Fruit fly (Drosophila melanogaster) whole organism, embryonic: ENCODE data around the gene CG5003.

Experiments used
- Asciz ChIP-seq: fragments of 200-800 bp; sonication (Bioruptor generic); optimal IDR thresholded peaks from 2 replicates; lab custom pipeline; 2017; ENCODE audit warnings: missing biosample characterization, mild to moderate bottlenecking, missing genetic modification characterization, missing genetic modification reagents
- CG1024 ChIP-seq: fragments of 200-800 bp; sonication (Bioruptor generic); IDR thresholded peaks from 2 replicates; pipeline ENCODE4 v1.3.6; 2022; ENCODE audit warnings: missing biosample characterization, missing genetic modification characterization
- CG11723 ChIP-seq: fragments of 200-800 bp; sonication (Bioruptor generic); optimal IDR thresholded peaks from 2 replicates; lab custom pipeline; 2017; ENCODE audit warnings: missing biosample characterization, mild to moderate bottlenecking, missing genetic modification characterization
- CG1233 ChIP-seq: fragments of 200-800 bp; sonication (Bioruptor generic); optimal IDR thresholded peaks from 4 replicates; lab custom pipeline; 2018; ENCODE audit warnings: missing biosample characterization, mild to moderate bottlenecking, missing genetic modification characterization
- CG15011 ChIP-seq: fragments of 200-800 bp; sonication (Bioruptor generic); optimal IDR thresholded peaks from 3 replicates; lab custom pipeline; 2018; ENCODE audit warnings: missing biosample characterization, mild to moderate bottlenecking, missing genetic modification characterization
- CG15269 ChIP-seq: fragments of 200-800 bp; sonication (Bioruptor generic); optimal IDR thresholded peaks from 2 replicates; lab custom pipeline; 2018; ENCODE audit warnings: missing biosample characterization, mild to moderate bottlenecking, missing genetic modification characterization, moderate library complexity
- CG1647 ChIP-seq: fragments of 200-800 bp; sonication (Bioruptor generic); optimal IDR thresholded peaks from 3 replicates; lab custom pipeline; 2016; ENCODE audit warnings: missing biosample characterization, missing genetic modification characterization
- CG17568 ChIP-seq: fragments of 200-800 bp; sonication (Bioruptor generic); optimal IDR thresholded peaks from 2 replicates; lab custom pipeline; 2018; ENCODE audit warnings: missing biosample characterization, mild to moderate bottlenecking, missing genetic modification characterization, moderate library complexity
- CG18476 ChIP-seq: fragments of 200-800 bp; sonication (Bioruptor generic); optimal IDR thresholded peaks from 2 replicates; lab custom pipeline; 2016; ENCODE audit warnings: missing biosample characterization, mild to moderate bottlenecking, missing genetic modification characterization
- CG18764 ChIP-seq: fragments of 200-800 bp; sonication (Bioruptor generic); optimal IDR thresholded peaks from 3 replicates; lab custom pipeline; 2016; ENCODE audit warnings: missing biosample characterization, missing genetic modification characterization
- CG4424 ChIP-seq: fragments of 200-800 bp; sonication (Bioruptor generic); optimal IDR thresholded peaks from 3 replicates; lab custom pipeline; 2016; ENCODE audit warnings: missing biosample characterization, missing genetic modification characterization
- CG4617 ChIP-seq: fragments of 200-800 bp; sonication (Bioruptor generic); optimal IDR thresholded peaks from 3 replicates; lab custom pipeline; 2016; ENCODE audit warnings: missing biosample characterization, missing genetic modification characterization, borderline replicate concordance
- CG5180 ChIP-seq: fragments of 200-800 bp; sonication (Bioruptor generic); optimal IDR thresholded peaks from 3 replicates; lab custom pipeline; 2017; ENCODE audit warnings: missing biosample characterization, missing genetic modification characterization, mild to moderate bottlenecking, moderate library complexity, missing genetic modification reagents
- CG5953 ChIP-seq: fragments of 200-800 bp; sonication (Bioruptor generic); IDR thresholded peaks from 2 replicates; pipeline ENCODE4 v1.3.6; 2022; ENCODE audit warnings: missing biosample characterization, missing genetic modification characterization
- CG6854 ChIP-seq: fragments of 200-800 bp; sonication (Bioruptor generic); optimal IDR thresholded peaks from 3 replicates; lab custom pipeline; 2017; ENCODE audit warnings: missing biosample characterization, mild to moderate bottlenecking, missing genetic modification characterization
- CG7839 ChIP-seq: fragments of 200-800 bp; sonication (Bioruptor generic); optimal IDR thresholded peaks from 3 replicates; lab custom pipeline; 2018; ENCODE audit warnings: missing biosample characterization, mild to moderate bottlenecking, missing genetic modification characterization, moderate library complexity
- CG8089 ChIP-seq: fragments of 200-800 bp; sonication (Bioruptor generic); optimal IDR thresholded peaks from 3 replicates; lab custom pipeline; 2016; ENCODE audit warnings: missing biosample characterization, missing genetic modification characterization
- CG8359 ChIP-seq: fragments of 200-800 bp; sonication (Bioruptor generic); optimal IDR thresholded peaks from 2 replicates; lab custom pipeline; 2017; ENCODE audit warnings: missing biosample characterization, mild to moderate bottlenecking, missing genetic modification characterization, borderline replicate concordance
- CG8944 ChIP-seq: fragments of 200-800 bp; sonication (Bioruptor generic); optimal IDR thresholded peaks from 3 replicates; lab custom pipeline; 2016; ENCODE audit warnings: missing biosample characterization, missing genetic modification characterization
- CG9876 ChIP-seq: fragments of 200-800 bp; sonication (Bioruptor generic); optimal IDR thresholded peaks from 2 replicates; lab custom pipeline; 2016; ENCODE audit warnings: missing biosample characterization, missing genetic modification characterization
- H2.0 ChIP-seq: fragments of 200-800 bp; sonication (Bioruptor generic); IDR thresholded peaks from 2 replicates; pipeline ENCODE4 v1.3.6; 2022; ENCODE audit warnings: missing biosample characterization, missing genetic modification characterization
- Hand ChIP-seq: fragments of 200-800 bp; sonication (Bioruptor generic); optimal IDR thresholded peaks from 2 replicates; lab custom pipeline; 2017; ENCODE audit warnings: mild to moderate bottlenecking, missing biosample characterization, missing genetic modification reagents, missing genetic modification characterization
- Hey ChIP-seq: fragments of 200-800 bp; sonication (Bioruptor generic); optimal IDR thresholded peaks from 3 replicates; lab custom pipeline; 2018; ENCODE audit warnings: missing biosample characterization, mild to moderate bottlenecking, missing genetic modification characterization
- Hmr ChIP-seq: fragments of 200-800 bp; sonication (Bioruptor generic); optimal IDR thresholded peaks from 3 replicates; lab custom pipeline; 2017; ENCODE audit warnings: mild to moderate bottlenecking, missing biosample characterization, missing genetic modification reagents, missing genetic modification characterization
- Max ChIP-seq: fragments of 200-800 bp; sonication (Bioruptor generic); optimal IDR thresholded peaks from 2 replicates; lab custom pipeline; 2016; ENCODE audit warnings: missing biosample characterization, mild to moderate bottlenecking, missing genetic modification characterization
- NK7.1 ChIP-seq: fragments of 200-800 bp; sonication (Bioruptor generic); optimal IDR thresholded peaks from 3 replicates; lab custom pipeline; 2016; ENCODE audit warnings: missing biosample characterization, missing genetic modification characterization
- Sox102F ChIP-seq: fragments of 200-800 bp; sonication (Bioruptor generic); optimal IDR thresholded peaks from 2 replicates; lab custom pipeline; 2018; ENCODE audit warnings: missing biosample characterization, mild to moderate bottlenecking, missing genetic modification characterization, moderate library complexity
- Sry-β ChIP-seq: fragments of 200-800 bp; sonication (Bioruptor generic); optimal IDR thresholded peaks from 2 replicates; lab custom pipeline; 2018; ENCODE audit warnings: missing biosample characterization, mild to moderate bottlenecking, missing genetic modification characterization, moderate library complexity
- Usf ChIP-seq: fragments of 200-800 bp; sonication (Bioruptor generic); optimal IDR thresholded peaks from 2 replicates; lab custom pipeline; 2017; ENCODE audit warnings: missing genotype, missing biosample characterization, missing genetic modification characterization
- ac ChIP-seq: fragments of 200-800 bp; sonication (Bioruptor generic); optimal IDR thresholded peaks from 3 replicates; lab custom pipeline; 2017; ENCODE audit warnings: missing biosample characterization, mild to moderate bottlenecking, missing genetic modification characterization
- amos ChIP-seq: fragments of 200-800 bp; sonication (Bioruptor generic); IDR thresholded peaks from 2 replicates; pipeline ENCODE4 v1.3.6; 2022; ENCODE audit warnings: missing biosample characterization, missing genetic modification characterization; ENCODE audit not compliant: partially characterized antibody
- bigmax ChIP-seq: fragments of 200-800 bp; sonication (Bioruptor generic); optimal IDR thresholded peaks from 2 replicates; lab custom pipeline; 2018; ENCODE audit warnings: missing biosample characterization, mild to moderate bottlenecking, missing genetic modification characterization
- chm ChIP-seq: fragments of 200-800 bp; sonication (Bioruptor generic); IDR thresholded peaks from 2 replicates; pipeline ENCODE4 v1.3.6; 2022; ENCODE audit warnings: missing biosample characterization, missing genetic modification characterization
- cwo ChIP-seq: fragments of 200-800 bp; sonication (Bioruptor generic); optimal IDR thresholded peaks from 3 replicates; lab custom pipeline; 2017; ENCODE audit warnings: missing biosample characterization, missing genetic modification characterization, mild to moderate bottlenecking, moderate library complexity, missing genetic modification reagents
- ems ChIP-seq: fragments of 200-800 bp; sonication (Bioruptor generic); optimal IDR thresholded peaks from 3 replicates; lab custom pipeline; 2016; ENCODE audit warnings: missing biosample characterization, missing genetic modification characterization
- fd64A ChIP-seq: fragments of 200-800 bp; sonication (Bioruptor generic); optimal IDR thresholded peaks from 3 replicates; lab custom pipeline; 2018; ENCODE audit warnings: missing biosample characterization, mild to moderate bottlenecking, missing genetic modification characterization
- gsb-n ChIP-seq: fragments of 200-800 bp; sonication (Bioruptor generic); optimal IDR thresholded peaks from 3 replicates; lab custom pipeline; 2018; ENCODE audit warnings: missing biosample characterization, mild to moderate bottlenecking, missing genetic modification characterization
- ham ChIP-seq: fragments of 200-800 bp; sonication (Bioruptor generic); IDR thresholded peaks from 2 replicates; pipeline ENCODE4 v1.3.6; 2022; ENCODE audit warnings: missing biosample characterization, missing genetic modification characterization
- kah ChIP-seq: fragments of 200-800 bp; sonication (Bioruptor generic); optimal IDR thresholded peaks from 2 replicates; lab custom pipeline; 2018; ENCODE audit warnings: missing biosample characterization, mild to moderate bottlenecking, missing genetic modification characterization
- pros ChIP-seq: fragments of 200-800 bp; sonication (Bioruptor generic); optimal IDR thresholded peaks from 3 replicates; lab custom pipeline; 2019; ENCODE audit warnings: missing biosample characterization, mild to moderate bottlenecking, missing genetic modification characterization, moderate library complexity
- pum ChIP-seq: fragments of 200-800 bp; sonication (Bioruptor generic); optimal IDR thresholded peaks from 2 replicates; lab custom pipeline; 2016; ENCODE audit warnings: missing biosample characterization, missing genetic modification characterization
- ro ChIP-seq: fragments of 200-800 bp; sonication (Bioruptor generic); IDR thresholded peaks from 2 replicates; pipeline ENCODE4 v1.3.6; 2022; ENCODE audit warnings: missing biosample characterization, missing genetic modification characterization
- row ChIP-seq: fragments of 200-800 bp; sonication (Bioruptor generic); IDR thresholded peaks from 3 replicates; pipeline ENCODE4 v1.3.6; 2022; ENCODE audit warnings: missing biosample characterization, missing genetic modification characterization
- salm ChIP-seq: fragments of 200-800 bp; sonication (Bioruptor generic); optimal IDR thresholded peaks from 2 replicates; lab custom pipeline; 2018; ENCODE audit warnings: missing biosample characterization, mild to moderate bottlenecking, missing genetic modification characterization
- scrt ChIP-seq: fragments of 200-800 bp; sonication (Bioruptor generic); optimal IDR thresholded peaks from 2 replicates; lab custom pipeline; 2018; ENCODE audit warnings: missing biosample characterization, mild to moderate bottlenecking, missing genetic modification characterization, moderate library complexity
- sim ChIP-seq: fragments of 200-800 bp; sonication (Bioruptor generic); IDR thresholded peaks from 2 replicates; pipeline ENCODE4 v1.3.6; 2022; ENCODE audit warnings: missing biosample characterization, missing genetic modification characterization
- sisA ChIP-seq: fragments of 200-800 bp; sonication (Bioruptor generic); IDR thresholded peaks from 2 replicates; pipeline ENCODE4 v1.3.6; 2022; ENCODE audit warnings: missing biosample characterization, missing genetic modification characterization
- sqz ChIP-seq: fragments of 200-800 bp; sonication (Bioruptor generic); optimal IDR thresholded peaks from 3 replicates; lab custom pipeline; 2018; ENCODE audit warnings: missing biosample characterization, mild to moderate bottlenecking, missing genetic modification characterization
- stc ChIP-seq: fragments of 200-800 bp; sonication (Bioruptor generic); IDR thresholded peaks from 2 replicates; pipeline ENCODE4 v1.3.6; 2022; ENCODE audit warnings: missing biosample characterization, missing genetic modification characterization
- sug ChIP-seq: fragments of 200-800 bp; optimal IDR thresholded peaks from 2 replicates; lab custom pipeline; 2019; ENCODE audit warnings: missing biosample characterization, mild to moderate bottlenecking, missing genetic modification characterization, moderate library complexity
- toy ChIP-seq: fragments of 200-800 bp; sonication (Bioruptor generic); IDR thresholded peaks from 2 replicates; pipeline ENCODE4 v1.3.6; 2022; ENCODE audit warnings: missing biosample characterization, missing genetic modification characterization
- vvl ChIP-seq: fragments of 200-800 bp; sonication (Bioruptor generic); IDR thresholded peaks from 2 replicates; pipeline ENCODE4 v1.3.6; 2022; ENCODE audit warnings: missing biosample characterization, missing genetic modification characterization

The CG5003 gene

DNA sequence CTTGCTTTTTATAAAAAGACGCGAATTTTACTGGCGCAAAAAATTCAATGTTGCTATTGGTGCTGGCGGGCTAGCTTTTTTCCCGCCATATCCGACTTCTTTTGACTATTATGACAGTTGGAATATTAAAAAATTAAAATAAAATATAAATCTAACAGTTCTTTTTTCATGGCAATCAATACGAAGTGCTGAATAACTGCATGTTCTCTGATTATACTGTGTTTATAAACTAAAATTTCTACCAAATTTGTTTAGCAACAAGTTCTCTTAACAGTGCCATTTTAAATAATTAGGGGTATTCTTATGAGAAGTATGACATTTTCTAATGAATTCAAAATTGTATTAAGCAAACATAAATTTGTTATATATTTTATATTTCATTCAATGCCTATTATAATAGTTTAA, 3.1 kb upstream of the CG5003 start, which contains the start of gene Boh1 (continued):
- no peak for TF ChIP-seq CG1024 (GFP tag; lab: Robert Waterston, UW)
- TF ChIP-seq CG4617 (GFP tag; lab: Kevin White, UChicago), result no peak
- TF ChIP-seq CG4424 (GFP tag; lab: Kevin White, UChicago), result peak; percentile 43
- peak; percentile 90 for TF ChIP-seq row
- TF ChIP-seq CG17568 (GFP tag; lab: Kevin White, UChicago), result no peak
- TF ChIP-seq Hey (tag; lab: Kevin White, UChicago), result no peak
- TF ChIP-seq cwo (GFP tag; lab: Kevin White, UChicago), result no peak
- TF ChIP-seq H2.0 (GFP tag; lab: Robert Waterston, UW), result no peak
- TF ChIP-seq CG11723, result no peak
- no peak for TF ChIP-seq CG18476
- TF ChIP-seq amos (GFP tag; lab: Robert Waterston, UW), result no peak
- TF ChIP-seq CG15011 (GFP tag; lab: Kevin White, UChicago), result no peak
- TF ChIP-seq CG8359 (GFP tag; lab: Kevin White, UChicago), result no peak
- no peak for TF ChIP-seq CG8944 (GFP tag; lab: Kevin White, UChicago)
- TF ChIP-seq chm, result no peak
- no peak for TF ChIP-seq salm
- TF ChIP-seq Sox102F (GFP tag; lab: Kevin White, UChicago), result peak; percentile 18
- no peak for TF ChIP-seq CG5953
- peak; percentile 53 for TF ChIP-seq gsb-n
- no peak for TF ChIP-seq CG8089 (GFP tag; lab: Kevin White, UChicago)
- no peak for TF ChIP-seq CG1647 (GFP tag; lab: Kevin White, UChicago)
- TF ChIP-seq sug, result peak; percentile 48
- TF ChIP-seq CG1233 (GFP tag; lab: Kevin White, UChicago), result no peak
- no peak for TF ChIP-seq ro (GFP tag; lab: Robert Waterston, UW)
- TF ChIP-seq fd64A (GFP tag; lab: Kevin White, UChicago), result no peak
- TF ChIP-seq kah (GFP tag; lab: Kevin White, UChicago), result no peak
- TF ChIP-seq CG6854 (GFP tag; lab: Kevin White, UChicago), result no peak
- TF ChIP-seq Sry-β (GFP tag; lab: Kevin White, UChicago), result peak; percentile 94
- no peak for TF ChIP-seq Max (GFP tag; lab: Kevin White, UChicago)
- TF ChIP-seq stc (GFP tag; lab: Robert Waterston, UW), result no peak
- no peak for TF ChIP-seq ham (GFP tag; lab: Robert Waterston, UW)
- peak; percentile 36 for TF ChIP-seq Hmr (GFP tag; lab: Kevin White, UChicago)
- TF ChIP-seq CG15269 (tag; lab: Kevin White, UChicago), result peak; percentile 45
- no peak for TF ChIP-seq sisA
- no peak for TF ChIP-seq Asciz (GFP tag; lab: Kevin White, UChicago)
- TF ChIP-seq scrt (GFP tag; lab: Kevin White, UChicago), result peak; percentile 21
- no peak for TF ChIP-seq vvl (GFP tag; lab: Robert Waterston, UW)
- TF ChIP-seq toy (GFP tag; lab: Robert Waterston, UW), result no peak
- no peak for TF ChIP-seq ems
- TF ChIP-seq Hand (GFP tag; lab: Kevin White, UChicago), result no peak
- no peak for TF ChIP-seq CG5180
- peak; percentile 44 for TF ChIP-seq CG7839 (tag; lab: Kevin White, UChicago)
- peak; percentile 6 for TF ChIP-seq CG18764
- no peak for TF ChIP-seq ac (GFP tag; lab: Kevin White, UChicago)
- no peak for TF ChIP-seq NK7.1
- no peak for TF ChIP-seq Usf (GFP tag; lab: Kevin White, UChicago)
- no peak for TF ChIP-seq sim (GFP tag; lab: Robert Waterston, UW)
- TF ChIP-seq bigmax (GFP tag; lab: Kevin White, UChicago), result no peak
- TF ChIP-seq pum (GFP tag; lab: Kevin White, UChicago), result no peak
- TF ChIP-seq CG9876, result no peak
- TF ChIP-seq sqz (GFP tag; lab: Kevin White, UChicago), result peak; percentile 55
- no peak for TF ChIP-seq pros
